Worm (Caenorhabditis elegans) whole organism, L3 larva: ENCODE results near the gene mpz-1.
A peak's percentile ranks its signal among the peaks of the same experiment; 100 is the strongest.

Experiments
- R02D3.7 ChIP-seq: fragments of 150-350 bp; optimal IDR thresholded peaks from 2 replicates; lab custom pipeline; 2014; ENCODE audit warnings: missing biosample characterization, missing genetic modification characterization
- ZK546.5 ChIP-seq: sonication (generic microtip); optimal IDR thresholded peaks from 2 replicates; lab custom pipeline; 2017; ENCODE audit warnings: missing biosample characterization, missing genetic modification characterization
- ama-1 ChIP-seq: fragments of 150-350 bp; optimal IDR thresholded peaks from 2 replicates; lab custom pipeline; 2018
- ceh-16 ChIP-seq: sonication (generic microtip); optimal IDR thresholded peaks from 2 replicates; lab custom pipeline; 2017; ENCODE audit warnings: missing biosample characterization, missing genetic modification characterization
- ceh-9 ChIP-seq: sonication (generic microtip); optimal IDR thresholded peaks from 2 replicates; lab custom pipeline; 2018; ENCODE audit warnings: missing biosample characterization, missing genetic modification characterization
- daf-12 ChIP-seq: fragments of 150-350 bp; optimal IDR thresholded peaks from 2 replicates; lab custom pipeline; 2014; ENCODE audit warnings: missing biosample characterization, missing genetic modification reagents, missing genetic modification characterization
- egl-5 ChIP-seq: fragments of 150-350 bp; optimal IDR thresholded peaks from 2 replicates; lab custom pipeline; 2017; ENCODE audit warnings: missing biosample characterization, missing genetic modification reagents, missing genetic modification characterization, inconsistent platforms
- elt-2 ChIP-seq: sonication (generic microtip); optimal IDR thresholded peaks from 2 replicates; lab custom pipeline; 2016; ENCODE audit warnings: missing genetic modification reagents, mild to moderate bottlenecking, missing genetic modification characterization, missing compliant biosample characterization
- fkh-10 ChIP-seq: sonication (generic microtip); optimal IDR thresholded peaks from 2 replicates; lab custom pipeline; 2017; ENCODE audit warnings: missing biosample characterization, missing genetic modification reagents, missing genetic modification characterization
- fkh-2 ChIP-seq: fragments of 150-350 bp; optimal IDR thresholded peaks from 2 replicates; lab custom pipeline; 2014; ENCODE audit warnings: missing biosample characterization, missing genetic modification reagents, missing genetic modification characterization
- fos-1 ChIP-seq: fragments of 150-350 bp; optimal IDR thresholded peaks from 2 replicates; lab custom pipeline; 2014; ENCODE audit warnings: missing biosample characterization, missing genetic modification characterization
- hmg-11 ChIP-seq: sonication (generic microtip); optimal IDR thresholded peaks from 2 replicates; lab custom pipeline; 2016; ENCODE audit warnings: missing genetic modification characterization, missing compliant biosample characterization
- lin-15B ChIP-seq: fragments of 150-350 bp; optimal IDR thresholded peaks from 2 replicates; lab custom pipeline; 2014; ENCODE audit warnings: missing biosample characterization, missing genetic modification characterization
- lin-39 ChIP-seq: fragments of 150-350 bp; optimal IDR thresholded peaks from 2 replicates; lab custom pipeline; 2018; ENCODE audit warnings: missing biosample characterization, missing genetic modification reagents, missing genetic modification characterization
- lsy-12 ChIP-seq: sonication (generic microtip); optimal IDR thresholded peaks from 2 replicates; lab custom pipeline; 2016; ENCODE audit warnings: mild to moderate bottlenecking, missing genetic modification characterization, missing compliant biosample characterization
- mml-1 ChIP-seq: fragments of 150-350 bp; sonication (generic microtip); optimal IDR thresholded peaks from 3 replicates; lab custom pipeline; 2014; ENCODE audit warnings: missing biosample characterization, missing genetic modification characterization
- nfya-1 ChIP-seq: sonication (generic microtip); optimal IDR thresholded peaks from 2 replicates; lab custom pipeline; 2017; ENCODE audit warnings: missing genetic modification characterization, mild to moderate bottlenecking, missing compliant biosample characterization, antibody characterized with exemption, moderate library complexity; ENCODE audit not compliant: insufficient read depth
- nhr-11 ChIP-seq: fragments of 150-350 bp; optimal IDR thresholded peaks from 2 replicates; lab custom pipeline; 2014; ENCODE audit warnings: missing biosample characterization, missing genetic modification characterization
- nhr-12 ChIP-seq: fragments of 150-350 bp; optimal IDR thresholded peaks from 2 replicates; lab custom pipeline; 2014; ENCODE audit warnings: missing biosample characterization, missing genetic modification characterization
- nhr-25 ChIP-seq: sonication (generic microtip); optimal IDR thresholded peaks from 2 replicates; lab custom pipeline; 2017; ENCODE audit warnings: missing biosample characterization, missing genetic modification characterization
- nhr-67 ChIP-seq: fragments of 150-350 bp; optimal IDR thresholded peaks from 2 replicates; lab custom pipeline; 2014; ENCODE audit warnings: missing biosample characterization, missing genetic modification characterization
- nhr-76 ChIP-seq: fragments of 150-350 bp; sonication (generic microtip); optimal IDR thresholded peaks from 5 replicates; lab custom pipeline; 2014; ENCODE audit warnings: missing biosample characterization, missing genetic modification characterization
- nhr-77 ChIP-seq: fragments of 150-350 bp; optimal IDR thresholded peaks from 2 replicates; lab custom pipeline; 2014; ENCODE audit warnings: missing biosample characterization, missing genetic modification characterization
- pqm-1 ChIP-seq: fragments of 150-350 bp; optimal IDR thresholded peaks from 2 replicates; lab custom pipeline; 2017; ENCODE audit warnings: missing biosample characterization, missing genetic modification characterization, inconsistent platforms
- skn-1 ChIP-seq: fragments of 150-350 bp; optimal IDR thresholded peaks from 2 replicates; lab custom pipeline; 2014; ENCODE audit warnings: missing biosample characterization, missing genetic modification characterization
- snpc-4 ChIP-seq: fragments of 150-350 bp; optimal IDR thresholded peaks from 2 replicates; lab custom pipeline; 2014; ENCODE audit warnings: missing biosample characterization, missing genetic modification characterization
- tbx-2 ChIP-seq: sonication (generic microtip); optimal IDR thresholded peaks from 2 replicates; lab custom pipeline; 2016; ENCODE audit warnings: mild to moderate bottlenecking, missing genetic modification characterization, missing compliant biosample characterization
- unc-62 ChIP-seq: fragments of 150-350 bp; sonication (generic microtip); optimal IDR thresholded peaks from 4 replicates; lab custom pipeline; 2014; ENCODE audit warnings: missing biosample characterization, missing genetic modification reagents, missing genetic modification characterization
- ztf-4 ChIP-seq: fragments of 150-350 bp; optimal IDR thresholded peaks from 2 replicates; lab custom pipeline; 2014; ENCODE audit warnings: missing biosample characterization, missing genetic modification characterization

The mpz-1 gene

DNA sequence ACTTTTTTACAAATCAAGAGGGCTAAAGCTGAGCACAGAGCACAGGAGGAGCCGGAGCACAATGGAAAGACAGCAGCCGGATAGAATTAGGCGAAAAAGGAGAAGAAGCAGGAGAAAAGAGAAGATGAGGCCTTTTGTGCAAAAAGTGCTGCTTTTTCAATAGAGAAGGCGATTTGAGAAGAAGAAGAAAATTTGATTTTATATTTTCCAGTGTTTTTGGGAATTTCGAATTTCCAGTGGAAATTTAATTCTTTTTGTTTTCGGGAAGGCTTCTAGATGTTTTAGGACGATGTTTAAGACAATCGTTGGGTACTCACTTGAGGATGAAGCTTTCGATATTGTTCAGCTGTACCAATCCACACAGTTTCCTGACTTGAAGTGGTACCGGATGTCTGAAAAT is 24.2 kb downstream of the mpz-1 start:
- TF ChIP-seq fkh-10 (GFP tag; lab: Kevin White, UChicago): peak; percentile 94
- no peak for TF ChIP-seq nhr-77 (tag; lab: Kevin White, UChicago)

DNA sequence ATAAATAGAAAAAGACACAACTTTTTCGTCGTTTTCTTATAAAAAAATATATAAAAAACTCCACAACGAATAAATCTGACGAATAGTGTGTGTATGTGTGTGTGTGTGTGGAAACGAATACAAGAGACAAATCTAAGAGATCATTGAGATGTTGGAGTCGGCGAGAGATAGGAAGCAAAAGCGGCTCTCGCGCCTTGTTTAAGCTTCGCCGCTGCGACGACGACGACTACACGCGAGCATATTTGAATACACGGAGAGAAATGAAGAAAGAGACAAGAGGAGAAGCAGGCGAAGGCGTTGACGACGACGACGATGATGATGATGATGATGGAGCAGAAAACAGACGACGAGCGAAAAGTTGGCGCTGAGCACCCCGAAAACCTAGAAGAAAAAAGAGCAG is 33.1 kb downstream of the mpz-1 start:
- no peak for TF ChIP-seq nhr-12
- TF ChIP-seq lin-15B (tag; lab: Kevin White, UChicago): peak; percentile 18
- TF ChIP-seq tbx-2 (tag; lab: Kevin White, UChicago): no peak
- peak; percentile 44 for TF ChIP-seq nfya-1 (tag; lab: Kevin White, UChicago)
- no peak for TF ChIP-seq nhr-11 (tag; lab: Kevin White, UChicago)
- TF ChIP-seq lin-39 (tag; lab: Kevin White, UChicago): peak; percentile 81
- TF ChIP-seq ceh-9 (tag; lab: Kevin White, UChicago): no peak
- peak; percentile 44 for TF ChIP-seq hmg-11 (tag; lab: Kevin White, UChicago)

DNA sequence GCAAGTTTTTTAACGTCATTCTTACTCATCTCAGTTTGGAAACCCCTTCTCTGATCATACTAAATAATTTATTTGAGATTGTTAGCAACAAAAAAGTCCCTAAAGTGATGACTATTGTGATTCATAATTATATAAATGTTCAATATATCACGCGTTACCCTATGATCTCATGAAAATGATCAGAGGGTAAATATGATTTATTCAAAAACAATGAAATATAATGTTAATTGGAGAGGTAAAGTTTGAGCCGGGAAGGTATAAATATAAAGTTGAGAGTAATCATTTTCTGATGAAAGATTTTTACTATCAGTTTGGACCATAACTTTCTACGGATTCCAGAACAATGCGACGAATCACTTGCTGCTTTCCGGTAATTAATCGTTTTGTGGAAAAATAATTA is 40.9 kb downstream of the mpz-1 start, which contains the start of gene C52A11.3:
TSS of gene C52A11.3 (plus strand) at position 301 of the 400 bp plus-strand sequence.
- TF ChIP-seq ZK546.5 (tag; lab: Kevin White, UChicago) (no peak), fos-1 (tag; lab: Kevin White, UChicago) (no peak)

DNA sequence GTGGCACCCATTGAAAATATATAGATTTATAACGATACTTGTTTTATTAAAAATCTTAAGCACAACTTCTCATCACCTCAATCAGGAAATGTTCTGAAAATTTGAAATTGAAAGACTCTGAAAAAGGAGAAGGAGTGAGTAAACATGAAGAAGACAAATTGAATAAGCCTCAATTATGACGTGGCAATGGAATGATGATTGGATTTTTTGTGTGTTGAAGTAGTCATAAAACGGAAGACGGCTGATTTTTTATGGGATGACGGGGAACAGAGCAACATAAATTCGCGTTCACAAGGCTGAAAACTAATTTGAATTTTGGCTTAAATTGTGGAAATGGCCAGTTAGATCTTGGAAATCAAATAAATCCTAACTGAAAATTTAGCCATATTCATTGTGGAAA is 46.4 kb downstream of the mpz-1 start, which contains the start of gene glb-12:
TSS of gene glb-12 (minus strand) at position 101 of the 400 bp plus-strand sequence.
- TF ChIP-seq hmg-11 (tag; lab: Kevin White, UChicago): no peak
- no peak for TF ChIP-seq pqm-1 (tag; lab: Kevin White, UChicago)
- no peak for TF ChIP-seq mml-1 (tag; lab: Kevin White, UChicago)
- TF ChIP-seq lin-15B (tag; lab: Kevin White, UChicago): no peak
- TF ChIP-seq snpc-4: no peak
- TF ChIP-seq daf-12 (tag; lab: Kevin White, UChicago): no peak
- TF ChIP-seq ztf-4 (tag; lab: Kevin White, UChicago): no peak
- no peak for TF ChIP-seq ceh-16 (tag; lab: Kevin White, UChicago)

DNA sequence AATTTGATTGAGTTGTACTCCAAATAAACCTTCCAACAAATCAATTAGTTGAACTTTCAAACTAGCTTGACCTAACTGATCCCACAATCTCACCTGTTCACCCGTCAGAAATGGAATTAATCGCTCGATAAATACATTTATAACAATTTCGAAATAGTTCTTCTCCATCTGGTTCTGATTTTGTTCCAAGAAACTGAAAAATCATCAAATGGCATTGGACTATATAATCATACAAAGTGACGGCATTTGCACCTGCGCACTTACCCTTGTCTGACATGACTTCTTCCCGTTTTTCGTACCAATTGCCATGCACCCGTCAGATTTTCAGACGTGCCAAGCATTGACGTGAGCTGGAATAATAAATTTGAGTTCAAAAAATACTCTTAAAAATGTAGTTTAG is 47.2 kb downstream of the mpz-1 start:
- TF ChIP-seq lsy-12 (tag; lab: Kevin White, UChicago): no peak
- TF ChIP-seq, all 47 proteins: peak for 0

DNA sequence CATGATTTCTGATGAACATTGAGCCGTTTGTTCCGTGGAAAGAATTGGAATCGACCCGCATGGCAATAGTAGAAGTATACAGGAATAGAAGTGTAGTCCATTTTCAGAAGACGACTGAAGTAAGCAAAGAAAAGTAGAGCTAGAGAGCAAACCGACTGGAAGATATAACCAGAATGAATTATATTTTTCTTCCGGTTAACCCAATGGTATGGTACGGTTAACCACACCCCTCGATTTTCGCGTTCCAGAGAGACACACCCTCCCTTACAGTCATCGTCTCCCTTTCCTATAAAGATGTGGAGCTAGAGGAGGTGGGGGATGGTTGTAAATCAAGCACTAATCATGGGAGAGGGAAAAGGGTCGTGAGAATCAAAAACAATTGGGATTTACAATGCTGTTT is 54.9 kb downstream of the mpz-1 start, which contains the start of gene C09G5.14:
TSS of gene C09G5.14 (minus strand) at position 101 of the 400 bp plus-strand sequence.
- TF ChIP-seq nfya-1 (tag; lab: Kevin White, UChicago) (no peak), nhr-76 (tag; lab: Kevin White, UChicago) (no peak), nhr-67 (tag; lab: Kevin White, UChicago) (no peak), R02D3.7 (tag; lab: Kevin White, UChicago) (no peak), fkh-2 (tag; lab: Kevin White, UChicago) (no peak), skn-1 (tag; lab: Kevin White, UChicago) (no peak), ceh-16 (tag; lab: Kevin White, UChicago) (no peak), nhr-11 (tag; lab: Kevin White, UChicago) (no peak), ama-1 (no peak), unc-62 (GFP tag; lab: Kevin White, UChicago) (no peak), fkh-10 (GFP tag; lab: Kevin White, UChicago) (no peak), hmg-11 (tag; lab: Kevin White, UChicago) (no peak), elt-2 (tag; lab: Kevin White, UChicago) (no peak)

DNA sequence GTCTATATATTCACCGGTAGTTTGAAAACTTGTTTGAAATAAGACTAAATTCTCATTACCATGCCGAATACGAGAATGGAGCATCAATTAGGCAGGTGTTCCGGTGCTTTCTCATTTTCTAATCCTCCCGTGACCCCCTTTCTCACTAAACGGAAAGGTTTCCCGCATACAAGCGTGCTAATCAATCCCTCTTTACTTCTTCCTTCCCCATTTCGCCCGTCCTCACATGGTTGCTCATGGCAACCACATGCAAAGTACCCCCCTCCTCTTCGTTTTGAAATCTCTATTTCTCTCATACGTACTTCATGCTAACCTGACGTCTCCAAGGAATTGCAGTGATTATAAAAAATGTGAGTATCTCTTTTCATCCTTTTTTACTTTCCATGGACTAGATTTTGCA is 58.0 kb downstream of the mpz-1 start, which contains the start of gene mks-5:
TSS of gene mks-5 (plus strand) at position 301 of the 400 bp plus-strand sequence.
- no peak for TF ChIP-seq nhr-25
- TF ChIP-seq egl-5 (tag; lab: Kevin White, UChicago): no peak
- TF ChIP-seq fkh-2 (tag; lab: Kevin White, UChicago): no peak
- TF ChIP-seq pqm-1 (tag; lab: Kevin White, UChicago): no peak
